Worm (Caenorhabditis elegans) whole organism, late embryonic: Measurements from ENCODE around the gene W10G11.2.

ENCODE experiments used
- C08G9.2 ChIP-seq: sonication (generic microtip); optimal IDR thresholded peaks from 2 replicates; lab custom pipeline; 2016; ENCODE audit warnings: mild to moderate bottlenecking, missing genetic modification characterization, moderate library complexity, missing compliant biosample characterization
- C38D4.7 ChIP-seq: fragments of 200-800 bp; sonication (Bioruptor generic); optimal IDR thresholded peaks from 2 replicates; lab custom pipeline; 2018; ENCODE audit warnings: mild to moderate bottlenecking, missing genetic modification characterization, moderate library complexity, missing compliant biosample characterization
- K02D7.2 ChIP-seq: sonication (generic microtip); optimal IDR thresholded peaks from 2 replicates; lab custom pipeline; 2017; ENCODE audit warnings: mild to moderate bottlenecking, missing genetic modification characterization, missing compliant biosample characterization
- T23F11.4 ChIP-seq: fragments of 200-800 bp; sonication (Bioruptor generic); optimal IDR thresholded peaks from 2 replicates; lab custom pipeline; 2018; ENCODE audit warnings: mild to moderate bottlenecking, missing genetic modification characterization, missing compliant biosample characterization
- ama-1 ChIP-seq: fragments of 150-350 bp; optimal IDR thresholded peaks from 2 replicates; lab custom pipeline; 2014
- ceh-22 ChIP-seq: sonication (generic microtip); optimal IDR thresholded peaks from 2 replicates; lab custom pipeline; 2017; ENCODE audit warnings: missing biosample characterization, missing genetic modification characterization
- ceh-24 ChIP-seq: sonication (generic microtip); optimal IDR thresholded peaks from 2 replicates; lab custom pipeline; 2016; ENCODE audit warnings: mild to moderate bottlenecking, missing genetic modification characterization, missing compliant biosample characterization
- ceh-30 ChIP-seq: fragments of 150-350 bp; optimal IDR thresholded peaks from 2 replicates; lab custom pipeline; 2014; ENCODE audit warnings: missing biosample characterization, missing genetic modification characterization
- ceh-34 ChIP-seq: sonication (generic microtip); optimal IDR thresholded peaks from 2 replicates; lab custom pipeline; 2016; ENCODE audit warnings: mild to moderate bottlenecking, missing genetic modification characterization, missing compliant biosample characterization
- ceh-48 ChIP-seq: sonication (generic microtip); optimal IDR thresholded peaks from 2 replicates; lab custom pipeline; 2016; ENCODE audit warnings: missing genetic modification characterization, inconsistent platforms, missing compliant biosample characterization
- ceh-9 ChIP-seq: sonication (generic microtip); optimal IDR thresholded peaks from 2 replicates; lab custom pipeline; 2016; ENCODE audit warnings: mild to moderate bottlenecking, missing genetic modification characterization, inconsistent platforms, missing compliant biosample characterization
- che-1 ChIP-seq: sonication (generic microtip); optimal IDR thresholded peaks from 2 replicates; lab custom pipeline; 2016; ENCODE audit warnings: mild to moderate bottlenecking, missing genetic modification characterization, missing compliant biosample characterization
- dmd-4 ChIP-seq: sonication (generic microtip); optimal IDR thresholded peaks from 2 replicates; lab custom pipeline; 2016; ENCODE audit warnings: borderline replicate concordance, missing genetic modification characterization, missing compliant biosample characterization
- dve-1 ChIP-seq: sonication (generic microtip); optimal IDR thresholded peaks from 2 replicates; lab custom pipeline; 2017; ENCODE audit warnings: antibody characterized with exemption, mild to moderate bottlenecking, missing genetic modification characterization, missing compliant biosample characterization
- elt-2 ChIP-seq: sonication (generic microtip); optimal IDR thresholded peaks from 2 replicates; lab custom pipeline; 2016; ENCODE audit warnings: missing genetic modification reagents, missing genetic modification characterization, missing compliant biosample characterization
- elt-4 ChIP-seq: sonication (generic microtip); optimal IDR thresholded peaks from 2 replicates; lab custom pipeline; 2016; ENCODE audit warnings: missing genetic modification characterization, missing compliant biosample characterization
- eyg-1 ChIP-seq: sonication (generic microtip); optimal IDR thresholded peaks from 2 replicates; lab custom pipeline; 2016; ENCODE audit warnings: missing genotype, missing genetic modification characterization, missing compliant biosample characterization
- fax-1 ChIP-seq: sonication (generic microtip); optimal IDR thresholded peaks from 2 replicates; lab custom pipeline; 2016; ENCODE audit warnings: missing genotype, missing genetic modification characterization, missing compliant biosample characterization
- gmeb-2 ChIP-seq: sonication (generic microtip); optimal IDR thresholded peaks from 2 replicates; lab custom pipeline; 2016; ENCODE audit warnings: missing genetic modification characterization, inconsistent platforms, missing compliant biosample characterization
- hlh-15 ChIP-seq: sonication (generic microtip); optimal IDR thresholded peaks from 2 replicates; lab custom pipeline; 2016; ENCODE audit warnings: missing genetic modification characterization, missing compliant biosample characterization
- lin-11 ChIP-seq: fragments of 200-800 bp; sonication (Bioruptor generic); optimal IDR thresholded peaks from 2 replicates; lab custom pipeline; 2018; ENCODE audit warnings: mild to moderate bottlenecking, missing genetic modification characterization, missing compliant biosample characterization
- madf-2 ChIP-seq: sonication (generic microtip); optimal IDR thresholded peaks from 2 replicates; lab custom pipeline; 2017; ENCODE audit warnings: missing genetic modification characterization, missing compliant biosample characterization
- nhr-11 ChIP-seq: fragments of 150-350 bp; optimal IDR thresholded peaks from 2 replicates; lab custom pipeline; 2014; ENCODE audit warnings: missing biosample characterization, missing genetic modification characterization
- nhr-232 ChIP-seq: sonication (generic microtip); optimal IDR thresholded peaks from 2 replicates; lab custom pipeline; 2016; ENCODE audit warnings: missing genetic modification characterization, missing compliant biosample characterization
- odd-2 ChIP-seq: sonication (generic microtip); optimal IDR thresholded peaks from 2 replicates; lab custom pipeline; 2017; ENCODE audit warnings: antibody characterized with exemption, mild to moderate bottlenecking, missing genetic modification characterization, missing compliant biosample characterization
- pag-3 ChIP-seq: sonication (generic microtip); optimal IDR thresholded peaks from 2 replicates; lab custom pipeline; 2016; ENCODE audit warnings: missing compliant biosample characterization, missing genetic modification characterization, borderline replicate concordance
- pha-2 ChIP-seq: sonication (generic microtip); optimal IDR thresholded peaks from 2 replicates; lab custom pipeline; 2017; ENCODE audit warnings: mild to moderate bottlenecking, missing genetic modification characterization, missing compliant biosample characterization
- pha-4 ChIP-seq: fragments of 150-350 bp; optimal IDR thresholded peaks from 2 replicates; lab custom pipeline; 2018; ENCODE audit warnings: missing biosample characterization, missing genetic modification reagents, missing genetic modification characterization
- pqm-1 ChIP-seq: sonication (generic microtip); optimal IDR thresholded peaks from 2 replicates; lab custom pipeline; 2016; ENCODE audit warnings: missing genetic modification characterization, missing compliant biosample characterization
- pros-1 ChIP-seq: fragments of 150-350 bp; optimal IDR thresholded peaks from 2 replicates; lab custom pipeline; 2014; ENCODE audit warnings: missing biosample characterization, missing genetic modification reagents, missing genetic modification characterization
- rnt-1 ChIP-seq: sonication (generic microtip); optimal IDR thresholded peaks from 2 replicates; lab custom pipeline; 2016; ENCODE audit warnings: missing genetic modification characterization, missing compliant biosample characterization
- sdc-2 ChIP-seq: sonication (generic microtip); optimal IDR thresholded peaks from 2 replicates; lab custom pipeline; 2016; ENCODE audit warnings: missing genotype, missing genetic modification characterization, missing compliant biosample characterization
- sox-2 ChIP-seq: fragments of 200-800 bp; sonication (Bioruptor generic); IDR thresholded peaks from 2 replicates; pipeline ENCODE4 v1.3.6; 2022; ENCODE audit warnings: missing genetic modification reagents, missing genetic modification characterization, missing compliant biosample characterization
- sox-4 ChIP-seq: sonication (generic microtip); optimal IDR thresholded peaks from 2 replicates; lab custom pipeline; 2017; ENCODE audit warnings: mild to moderate bottlenecking, missing genetic modification characterization, inconsistent platforms, missing compliant biosample characterization
- syd-9 ChIP-seq: sonication (generic microtip); optimal IDR thresholded peaks from 2 replicates; lab custom pipeline; 2016; ENCODE audit warnings: mild to moderate bottlenecking, missing genetic modification characterization, moderate library complexity, missing compliant biosample characterization
- tbx-7 ChIP-seq: sonication (generic microtip); optimal IDR thresholded peaks from 2 replicates; lab custom pipeline; 2016; ENCODE audit warnings: missing genotype, missing genetic modification characterization, missing compliant biosample characterization
- ttx-3 ChIP-seq: sonication (generic microtip); optimal IDR thresholded peaks from 2 replicates; lab custom pipeline; 2016; ENCODE audit warnings: missing genetic modification reagents, missing genetic modification characterization, missing compliant biosample characterization
- unc-3 ChIP-seq, 2 experiments: fragments of 200-800 bp in 1 of 2; sonication (Bioruptor generic) in 1 of 2; sonication (generic microtip) in 1 of 2; conservative IDR thresholded peaks in 1 of 2; optimal IDR thresholded peaks in 1 of 2; 2 replicates each; pipeline versions ENCODE4 v1.3.6 to Lab custom; 2016 to 2022; ENCODE audit warnings: missing compliant biosample characterization in 2 of 2, missing genetic modification characterization in 2 of 2, missing genetic modification reagents in 1 of 2
- unc-42 ChIP-seq: sonication (generic microtip); optimal IDR thresholded peaks from 2 replicates; lab custom pipeline; 2016; ENCODE audit warnings: missing genotype, missing genetic modification characterization, missing compliant biosample characterization
- unc-55 ChIP-seq: sonication (generic microtip); optimal IDR thresholded peaks from 2 replicates; lab custom pipeline; 2017; ENCODE audit warnings: missing biosample characterization, missing genetic modification reagents, missing genetic modification characterization
- unc-86 ChIP-seq: sonication (generic microtip); optimal IDR thresholded peaks from 2 replicates; lab custom pipeline; 2016; ENCODE audit warnings: missing genetic modification characterization, missing compliant biosample characterization

The W10G11.2 gene

DNA sequence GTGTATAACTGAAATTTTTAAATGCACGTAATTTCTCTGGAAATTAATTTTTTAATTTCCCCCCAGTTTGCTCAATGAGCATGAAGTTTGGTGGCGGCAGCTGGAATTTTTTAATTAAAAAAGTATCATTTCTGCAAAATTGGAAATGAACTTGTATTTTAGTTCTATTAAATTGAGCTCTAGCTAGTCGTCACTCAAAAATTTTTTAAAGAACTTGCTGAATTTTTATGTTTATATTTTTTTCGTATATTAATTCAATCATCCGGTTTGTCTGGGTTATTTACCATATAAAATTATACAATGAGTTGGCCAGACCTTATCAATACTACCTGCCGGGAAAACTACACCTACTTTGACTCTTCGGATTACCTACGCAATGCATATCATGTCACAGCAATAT is 20.3 kb upstream of the W10G11.2 start, which contains the start of gene srh-59:
Gene srh-59, plus strand, starts transcription at position 301 of the 400 bp plus-strand sequence.
- TF ChIP-seq hlh-15 (tag; lab: Kevin White, UChicago) (no peak), C08G9.2 (tag; lab: Kevin White, UChicago) (no peak)

ce11 chrII:3579767-3580166 is 18.3 kb upstream of the W10G11.2 start, which contains the start of gene clec-134:
clec-134 (plus strand) TSS chrII:3580067.
- no peak for TF ChIP-seq nhr-11 (tag; lab: Kevin White, UChicago)
- TF ChIP-seq dve-1 (tag; lab: Kevin White, UChicago), result no peak
- TF ChIP-seq odd-2, result no peak
- TF ChIP-seq pag-3 (tag; lab: Kevin White, UChicago), result no peak
- no peak for TF ChIP-seq pros-1
- no peak for TF ChIP-seq unc-3 (GFP tag; conservative IDR thresholded peaks at IDR 0.05; lab: Robert Waterston, UW)
- TF ChIP-seq unc-3 (tag; optimal IDR thresholded peaks at IDR 0.05; lab: Kevin White, UChicago), result no peak
- TF ChIP-seq pha-4, result no peak
- no peak for TF ChIP-seq che-1 (tag; lab: Kevin White, UChicago)
- TF ChIP-seq ceh-34 (tag; lab: Kevin White, UChicago), result no peak
- no peak for TF ChIP-seq ceh-24
- TF ChIP-seq ceh-22 (tag; lab: Kevin White, UChicago), result no peak
- TF ChIP-seq gmeb-2, result no peak
- TF ChIP-seq sox-4 (tag; lab: Kevin White, UChicago), result no peak
- no peak for TF ChIP-seq T23F11.4 (GFP tag; lab: Kevin White, UChicago)
- TF ChIP-seq tbx-7 (tag; lab: Kevin White, UChicago), result no peak
- no peak for TF ChIP-seq elt-2 (tag; lab: Kevin White, UChicago)

- no peak for TF ChIP-seq unc-55 (GFP tag; lab: Kevin White, UChicago)
- TF ChIP-seq eyg-1, result no peak
- no peak for TF ChIP-seq lin-11 (tag; lab: Kevin White, UChicago)
- TF ChIP-seq sdc-2 (tag; lab: Kevin White, UChicago), result no peak
- TF ChIP-seq nhr-232 (tag; lab: Kevin White, UChicago), result no peak
- no peak for TF ChIP-seq ceh-30 (tag; lab: Kevin White, UChicago)
- no peak for TF ChIP-seq madf-2 (tag; lab: Kevin White, UChicago)
Measured at ce11 chrII:3578121-3578520, 16.7 kb upstream of the W10G11.2 start, which contains the start of gene clec-133. clec-133 (plus strand) TSS chrII:3578421.

DNA sequence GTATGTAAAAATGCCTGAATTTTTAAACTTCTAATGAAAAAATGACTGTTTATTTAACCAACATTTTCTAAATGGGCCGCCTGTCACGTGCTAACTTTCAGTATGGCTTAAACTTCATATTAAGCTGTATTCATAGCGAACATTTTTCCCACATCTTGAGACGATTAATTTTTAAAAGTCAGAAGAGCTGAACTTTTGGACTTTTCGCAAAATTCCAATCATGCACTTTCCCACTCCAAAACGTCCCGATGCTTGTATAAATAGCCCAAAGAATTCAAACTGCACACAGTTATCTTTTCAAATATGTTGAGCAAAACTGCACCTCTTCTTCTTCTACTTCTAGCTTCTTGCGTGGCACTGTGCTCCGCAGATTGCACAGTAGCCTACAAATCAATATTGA is 15.3 kb upstream of the W10G11.2 start, which contains the start of gene clec-132:
Gene clec-132, plus strand, starts transcription at position 301 of the 400 bp plus-strand sequence.
- TF ChIP-seq unc-42 (tag; lab: Kevin White, UChicago) (no peak), ceh-22 (tag; lab: Kevin White, UChicago) (no peak), sox-2 (GFP tag; lab: Robert Waterston, UW) (no peak), ttx-3 (tag; lab: Kevin White, UChicago) (no peak), ceh-34 (tag; lab: Kevin White, UChicago) (no peak), elt-4 (no peak), ceh-24 (no peak)

- TF ChIP-seq ceh-30 (tag; lab: Kevin White, UChicago) (no peak), dmd-4 (no peak), rnt-1 (no peak)
Measured at ce11 chrII:3573255-3573654, 11.8 kb upstream of the W10G11.2 start, which contains the start of gene clec-130. clec-130 (plus strand) TSS chrII:3573555.

- no peak for TF ChIP-seq unc-3 (GFP tag; conservative IDR thresholded peaks at IDR 0.05; lab: Robert Waterston, UW)
- TF ChIP-seq unc-3 (tag; optimal IDR thresholded peaks at IDR 0.05; lab: Kevin White, UChicago), result no peak
- no peak for TF ChIP-seq ceh-48
- no peak for TF ChIP-seq rnt-1
- TF ChIP-seq ceh-22 (tag; lab: Kevin White, UChicago), result no peak
- no peak for TF ChIP-seq gmeb-2
- no peak for TF ChIP-seq pqm-1 (tag; lab: Kevin White, UChicago)
- no peak for TF ChIP-seq sox-2 (GFP tag; lab: Robert Waterston, UW)
- no peak for TF ChIP-seq ama-1 (lab: Kevin White, UChicago)
- no peak for TF ChIP-seq ceh-9 (tag; lab: Kevin White, UChicago)
- TF ChIP-seq C38D4.7, result no peak
- no peak for TF ChIP-seq K02D7.2 (tag; lab: Kevin White, UChicago)
- no peak for TF ChIP-seq hlh-15 (tag; lab: Kevin White, UChicago)
- no peak for TF ChIP-seq syd-9
- no peak for TF ChIP-seq unc-86 (tag; lab: Kevin White, UChicago)
- TF ChIP-seq ceh-24, result no peak
- TF ChIP-seq odd-2, result no peak
- TF ChIP-seq pha-2 (tag; lab: Kevin White, UChicago), result no peak
- TF ChIP-seq unc-42 (tag; lab: Kevin White, UChicago), result no peak
- TF ChIP-seq ceh-34 (tag; lab: Kevin White, UChicago), result no peak
- no peak for TF ChIP-seq fax-1 (tag; lab: Kevin White, UChicago)
- TF ChIP-seq, all 69 proteins: peak for 0
Measured at ce11 chrII:3570927-3571538, 9.6 kb upstream of the W10G11.2 start, which contains the start of the genes clec-128 and clec-129. clec-128 (minus strand) TSS chrII:3571027. clec-129 (plus strand) TSS chrII:3571488.
